Worm (Caenorhabditis elegans) whole organism, early embryonic: Measurements from ENCODE around the gene srbc-61.
"Not testable (repeated sequence)": the region's sequence is repeated elsewhere in the genome, so short reads cannot be mapped to it uniquely, and the experiment has no call there.

ENCODE experiments used
- B0310.2 ChIP-seq: sonication (generic microtip); optimal IDR thresholded peaks from 2 replicates; lab custom pipeline; 2016; ENCODE audit warnings: mild to moderate bottlenecking, missing genetic modification characterization, missing compliant biosample characterization
- F13C5.2 ChIP-seq: sonication (generic microtip); optimal IDR thresholded peaks from 2 replicates; lab custom pipeline; 2017; ENCODE audit warnings: mild to moderate bottlenecking, missing genetic modification characterization, inconsistent platforms, missing compliant biosample characterization
- aly-1 ChIP-seq: sonication (generic microtip); optimal IDR thresholded peaks from 2 replicates; lab custom pipeline; 2016; ENCODE audit warnings: missing genetic modification characterization, missing compliant biosample characterization
- ama-1 ChIP-seq: fragments of 150-350 bp; optimal IDR thresholded peaks from 2 replicates; lab custom pipeline; 2014
- ceh-13 ChIP-seq: fragments of 200-800 bp; sonication (Bioruptor generic); optimal IDR thresholded peaks from 2 replicates; lab custom pipeline; 2018; ENCODE audit warnings: mild to moderate bottlenecking, missing genetic modification characterization, missing compliant biosample characterization
- ceh-36 ChIP-seq: sonication (generic microtip); optimal IDR thresholded peaks from 2 replicates; lab custom pipeline; 2016; ENCODE audit warnings: missing genetic modification characterization, inconsistent platforms, missing compliant biosample characterization
- ets-7 ChIP-seq: sonication (generic microtip); optimal IDR thresholded peaks from 2 replicates; lab custom pipeline; 2016; ENCODE audit warnings: missing genotype, missing genetic modification characterization, missing compliant biosample characterization
- flt-1 ChIP-seq: fragments of 200-800 bp; sonication (Bioruptor generic); IDR thresholded peaks from 2 replicates; pipeline ENCODE4 v1.3.6; 2022; ENCODE audit warnings: missing genetic modification characterization, missing compliant biosample characterization
- hmbx-1 ChIP-seq: sonication (generic microtip); optimal IDR thresholded peaks from 2 replicates; lab custom pipeline; 2016; ENCODE audit warnings: mild to moderate bottlenecking, missing genetic modification characterization, missing compliant biosample characterization
- hmg-4 ChIP-seq: fragments of 200-800 bp; sonication (Bioruptor generic); optimal IDR thresholded peaks from 2 replicates; lab custom pipeline; 2018; ENCODE audit warnings: mild to moderate bottlenecking, missing genetic modification characterization, missing compliant biosample characterization
- hnd-1 ChIP-seq: sonication (generic microtip); optimal IDR thresholded peaks from 2 replicates; lab custom pipeline; 2016; ENCODE audit warnings: missing genetic modification characterization, missing compliant biosample characterization
- pes-1 ChIP-seq: fragments of 200-800 bp; sonication (Bioruptor generic); IDR thresholded peaks from 2 replicates; pipeline ENCODE4 v1.3.6; 2022; ENCODE audit warnings: missing genetic modification reagents, missing genetic modification characterization, missing compliant biosample characterization
- scrt-1 ChIP-seq: fragments of 200-800 bp; sonication (Bioruptor generic); IDR thresholded peaks from 2 replicates; pipeline ENCODE4 v1.3.6; 2022; ENCODE audit warnings: missing genetic modification characterization, missing compliant biosample characterization
- sea-1 ChIP-seq: fragments of 200-800 bp; sonication (Bioruptor generic); conservative IDR thresholded peaks from 2 replicates; pipeline ENCODE4 v1.3.6; 2022; ENCODE audit warnings: missing genetic modification characterization, missing compliant biosample characterization
- tbx-11 ChIP-seq: fragments of 200-800 bp; sonication (Bioruptor generic); IDR thresholded peaks from 2 replicates; pipeline ENCODE4 v1.3.6; 2022; ENCODE audit warnings: missing genetic modification characterization, missing compliant biosample characterization
- tbx-37 ChIP-seq: fragments of 200-800 bp; sonication (Bioruptor generic); conservative IDR thresholded peaks from 2 replicates; pipeline ENCODE4 v1.3.6; 2022; ENCODE audit warnings: missing genetic modification reagents, missing genetic modification characterization, missing compliant biosample characterization
- tra-4 ChIP-seq: sonication (generic microtip); optimal IDR thresholded peaks from 2 replicates; lab custom pipeline; 2017; ENCODE audit warnings: missing genetic modification characterization, missing compliant biosample characterization

Gene srbc-61

ce11 chrV:17449836-17450235 is 26.8 kb upstream of the srbc-61 start:
- TF ChIP-seq aly-1 = no peak
- TF ChIP-seq hmg-4 (GFP tag; lab: Kevin White, UChicago) = no peak
- no peak for TF ChIP-seq pes-1 (GFP tag; lab: Robert Waterston, UW)
- TF ChIP-seq hnd-1 (tag; lab: Kevin White, UChicago) = no peak
- TF ChIP-seq sea-1 (GFP tag; lab: Robert Waterston, UW) = no peak
- TF ChIP-seq hmbx-1 = no peak
- no peak for TF ChIP-seq ama-1 (lab: Kevin White, UChicago)
- TF ChIP-seq ets-7 (tag; lab: Kevin White, UChicago) = no peak

ce11 chrV:17456197-17456596 is 20.4 kb upstream of the srbc-61 start, which contains the start of gene srh-203:
Gene srh-203 (minus strand): TSS chrV:17456297.
- not testable (repeated sequence) for TF ChIP-seq tra-4 (tag; lab: Kevin White, UChicago); F13C5.2 (tag; lab: Kevin White, UChicago); ceh-13 (GFP tag; lab: Kevin White, UChicago)

- TF ChIP-seq B0310.2 (tag; lab: Kevin White, UChicago) = no peak
- TF ChIP-seq hmg-4 (GFP tag; lab: Kevin White, UChicago) = no peak
- no peak for TF ChIP-seq tbx-11
- TF ChIP-seq sea-1 (GFP tag; lab: Robert Waterston, UW) = no peak
- TF ChIP-seq hmbx-1 = no peak
- TF ChIP-seq ama-1 (lab: Kevin White, UChicago) = no peak
- TF ChIP-seq tra-4 (tag; lab: Kevin White, UChicago) = no peak
These were observed 18.5 kb upstream of the srbc-61 start, which contains the start of gene str-200 for ce11 chrV:17458069-17458468. Gene str-200 (minus strand): TSS chrV:17458169.

- TF ChIP-seq sea-1 (GFP tag; lab: Robert Waterston, UW) (no peak), hmg-4 (GFP tag; lab: Kevin White, UChicago) (no peak), ama-1 (lab: Kevin White, UChicago) (no peak), flt-1 (GFP tag; lab: Robert Waterston, UW) (no peak), tbx-11 (no peak), F13C5.2 (tag; lab: Kevin White, UChicago) (no peak), pes-1 (GFP tag; lab: Robert Waterston, UW) (no peak), aly-1 (no peak), ets-7 (tag; lab: Kevin White, UChicago) (no peak), B0310.2 (tag; lab: Kevin White, UChicago) (no peak), ceh-36 (tag; lab: Kevin White, UChicago) (no peak), hmbx-1 (no peak), hnd-1 (tag; lab: Kevin White, UChicago) (no peak), tbx-37 (GFP tag; lab: Robert Waterston, UW) (no peak)
These were observed 16.5 kb upstream of the srbc-61 start, which contains the start of gene srz-48 for ce11 chrV:17460061-17460460. Gene srz-48 (minus strand): TSS chrV:17460161.

- TF ChIP-seq pes-1 (GFP tag; lab: Robert Waterston, UW); hmbx-1; tbx-37 (GFP tag; lab: Robert Waterston, UW): not testable (repeated sequence)
These were observed 12.3 kb upstream of the srbc-61 start, which contains the start of gene F20E11.7 for ce11 chrV:17464278-17464677. Gene F20E11.7 (plus strand): TSS chrV:17464578.

DNA sequence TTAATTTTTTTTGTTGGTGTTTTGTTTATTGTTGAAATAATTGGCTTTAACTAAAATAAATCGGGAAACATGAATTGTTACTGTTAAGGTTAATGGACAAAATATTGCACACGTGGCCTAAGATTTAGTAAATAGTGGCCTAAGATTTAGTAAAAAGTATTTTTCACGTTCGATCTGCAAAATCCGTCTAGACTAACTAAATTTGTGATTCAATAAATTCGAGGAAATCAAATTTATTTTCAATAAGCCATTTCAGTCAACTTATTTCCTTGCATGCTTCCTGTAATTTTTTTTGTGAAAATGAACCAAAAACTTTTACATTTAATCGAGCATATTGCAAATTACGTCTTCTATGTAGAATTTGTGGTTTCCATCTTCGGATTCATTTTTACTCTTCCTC is 9.8 kb upstream of the srbc-61 start, which contains the start of gene srw-72:
TSS of gene srw-72 (plus strand) at position 301 of the 400 bp plus-strand sequence.
- TF ChIP-seq sea-1 (GFP tag; lab: Robert Waterston, UW) (no peak), ets-7 (tag; lab: Kevin White, UChicago) (no peak), ama-1 (lab: Kevin White, UChicago) (no peak), B0310.2 (tag; lab: Kevin White, UChicago) (no peak), tbx-37 (GFP tag; lab: Robert Waterston, UW) (no peak), hmg-4 (GFP tag; lab: Kevin White, UChicago) (no peak), ceh-36 (tag; lab: Kevin White, UChicago) (no peak)

- TF ChIP-seq ets-7 (tag; lab: Kevin White, UChicago) (no peak), hmbx-1 (no peak), hnd-1 (tag; lab: Kevin White, UChicago) (no peak), F13C5.2 (tag; lab: Kevin White, UChicago) (no peak), tbx-11 (no peak), scrt-1 (no peak), sea-1 (GFP tag; lab: Robert Waterston, UW) (no peak), tbx-37 (GFP tag; lab: Robert Waterston, UW) (no peak), flt-1 (GFP tag; lab: Robert Waterston, UW) (no peak), pes-1 (GFP tag; lab: Robert Waterston, UW) (no peak), ceh-36 (tag; lab: Kevin White, UChicago) (no peak), B0310.2 (tag; lab: Kevin White, UChicago) (no peak)
These were observed 8.7 kb upstream of the srbc-61 start for ce11 chrV:17467881-17468280.

DNA sequence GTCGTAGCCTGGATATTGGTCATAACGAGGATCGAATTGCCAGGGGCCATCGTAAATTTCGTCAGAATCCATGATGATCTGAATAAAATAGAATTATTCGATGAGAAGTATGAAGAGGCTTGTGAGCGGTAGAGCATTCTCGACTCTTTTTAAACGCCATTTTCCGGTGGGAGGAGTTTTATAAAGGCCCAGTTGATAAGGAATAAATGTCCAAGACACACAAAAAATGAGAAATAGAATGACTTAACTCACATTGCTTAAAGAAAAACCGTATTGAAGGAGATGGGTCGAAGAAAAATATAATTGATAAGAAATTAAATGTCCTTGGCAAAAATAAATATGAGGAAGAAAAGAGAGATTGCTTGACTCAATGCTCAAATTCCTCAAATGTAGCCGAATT is 7.4 kb upstream of the srbc-61 start, which contains the start of gene F20E11.17:
TSS of gene F20E11.17 (minus strand) at position 101 of the 400 bp plus-strand sequence.
- TF ChIP-seq ets-7 (tag; lab: Kevin White, UChicago) = no peak
- TF ChIP-seq ceh-36 (tag; lab: Kevin White, UChicago) = no peak
- no peak for TF ChIP-seq flt-1 (GFP tag; lab: Robert Waterston, UW)
- TF ChIP-seq tbx-11 = no peak
- no peak for TF ChIP-seq hmg-4 (GFP tag; lab: Kevin White, UChicago)
- TF ChIP-seq sea-1 (GFP tag; lab: Robert Waterston, UW) = no peak
- TF ChIP-seq ama-1 (lab: Kevin White, UChicago) = no peak
- TF ChIP-seq hnd-1 (tag; lab: Kevin White, UChicago) = no peak
- TF ChIP-seq hmbx-1 = no peak
- no peak for TF ChIP-seq F13C5.2 (tag; lab: Kevin White, UChicago)
- TF ChIP-seq tra-4 (tag; lab: Kevin White, UChicago) = no peak
- TF ChIP-seq ceh-13 (GFP tag; lab: Kevin White, UChicago) = no peak
- TF ChIP-seq scrt-1 = no peak
